Worm (Caenorhabditis elegans) whole organism, young adult: ENCODE measurements around the gene C28D4.5.
"Not testable (repeated sequence)": the region's sequence is repeated elsewhere in the genome, so short reads cannot be mapped to it uniquely, and the experiment has no call there.

Experiments used
- C17E4.6 ChIP-seq: fragments of 200-800 bp; sonication (Bioruptor generic); IDR thresholded peaks from 2 replicates; pipeline ENCODE4 v1.3.6; 2022; ENCODE audit warnings: missing genetic modification reagents, missing genetic modification characterization, missing compliant biosample characterization
- F55B11.4 ChIP-seq: sonication (generic microtip); optimal IDR thresholded peaks from 2 replicates; lab custom pipeline; 2016; ENCODE audit warnings: missing compliant biosample characterization, missing genetic modification characterization, borderline replicate concordance; ENCODE audit not compliant: insufficient read depth
- T26A5.8 ChIP-seq: sonication (generic microtip); optimal IDR thresholded peaks from 2 replicates; lab custom pipeline; 2016; ENCODE audit warnings: missing genetic modification characterization, missing compliant biosample characterization
- Y56A3A.18 ChIP-seq: fragments of 200-800 bp; sonication (Bioruptor generic); IDR thresholded peaks from 2 replicates; pipeline ENCODE4 v1.3.6; 2022; ENCODE audit warnings: missing genetic modification reagents, missing genetic modification characterization, missing compliant biosample characterization
- aptf-2 ChIP-seq: fragments of 200-800 bp; sonication (Bioruptor generic); conservative IDR thresholded peaks from 2 replicates; pipeline ENCODE4 v1.3.6; 2022; ENCODE audit warnings: missing genetic modification reagents, missing genetic modification characterization, missing compliant biosample characterization
- attf-3 ChIP-seq: fragments of 200-800 bp; sonication (Bioruptor generic); conservative IDR thresholded peaks from 2 replicates; pipeline ENCODE4 v1.3.6; 2022; ENCODE audit warnings: missing genetic modification reagents, missing genetic modification characterization, missing compliant biosample characterization
- cebp-1 ChIP-seq, 2 experiments: fragments of 200-800 bp in 1 of 2; sonication (Bioruptor generic) in 1 of 2; sonication (generic microtip) in 1 of 2; IDR thresholded peaks in 1 of 2; optimal IDR thresholded peaks in 1 of 2; 2 replicates each; pipeline versions ENCODE4 v1.3.6 to Lab custom; 2017 to 2022; ENCODE audit warnings: missing compliant biosample characterization in 2 of 2, missing genetic modification characterization in 2 of 2, mild to moderate bottlenecking in 1 of 2, missing genetic modification reagents in 1 of 2, moderate library complexity in 1 of 2
- cebp-2 ChIP-seq: fragments of 200-800 bp; sonication (Bioruptor generic); IDR thresholded peaks from 2 replicates; pipeline ENCODE4 v1.3.6; 2022; ENCODE audit warnings: missing genetic modification characterization, missing compliant biosample characterization
- egl-18 ChIP-seq: fragments of 200-800 bp; sonication (Bioruptor generic); IDR thresholded peaks from 2 replicates; pipeline ENCODE4 v1.3.6; 2022; ENCODE audit warnings: missing genetic modification reagents, missing genetic modification characterization, missing compliant biosample characterization
- gei-17 ChIP-seq: fragments of 200-800 bp; sonication (Bioruptor generic); optimal IDR thresholded peaks from 2 replicates; lab custom pipeline; 2018; ENCODE audit warnings: mild to moderate bottlenecking, missing genetic modification characterization, missing compliant biosample characterization
- him-1 ChIP-seq: sonication (generic microtip); optimal IDR thresholded peaks from 2 replicates; lab custom pipeline; 2016; ENCODE audit warnings: missing genotype, missing genetic modification reagents, missing genetic modification characterization, missing compliant biosample characterization
- hlh-26 ChIP-seq: fragments of 200-800 bp; sonication (Bioruptor generic); conservative IDR thresholded peaks from 2 replicates; pipeline ENCODE4 v1.3.6; 2022; ENCODE audit warnings: missing genetic modification reagents, missing genetic modification characterization, missing compliant biosample characterization
- lsy-27 ChIP-seq: sonication (generic microtip); optimal IDR thresholded peaks from 2 replicates; lab custom pipeline; 2017; ENCODE audit warnings: missing genetic modification characterization, mild to moderate bottlenecking, missing compliant biosample characterization, antibody characterized with exemption, missing genotype, borderline replicate concordance; ENCODE audit not compliant: insufficient read depth
- mcd-1 ChIP-seq: fragments of 200-800 bp; sonication (Bioruptor generic); IDR thresholded peaks from 2 replicates; pipeline ENCODE4 v1.3.6; 2022; ENCODE audit warnings: missing genetic modification reagents, missing genetic modification characterization, missing compliant biosample characterization
- mes-4 ChIP-seq: sonication (generic microtip); optimal IDR thresholded peaks from 2 replicates; lab custom pipeline; 2016; ENCODE audit warnings: missing genotype, missing genetic modification characterization, missing compliant biosample characterization
- nfyb-1 ChIP-seq: fragments of 200-800 bp; sonication (Bioruptor generic); IDR thresholded peaks from 2 replicates; pipeline ENCODE4 v1.3.6; 2022; ENCODE audit warnings: missing genetic modification reagents, missing genetic modification characterization, missing compliant biosample characterization
- nhr-120 ChIP-seq: fragments of 200-800 bp; sonication (Bioruptor generic); IDR thresholded peaks from 2 replicates; pipeline ENCODE4 v1.3.6; 2022; ENCODE audit warnings: missing genetic modification characterization, missing compliant biosample characterization
- nhr-80 ChIP-seq: sonication (generic microtip); optimal IDR thresholded peaks from 2 replicates; lab custom pipeline; 2016; ENCODE audit warnings: missing genetic modification characterization, missing compliant biosample characterization
- repo-1 ChIP-seq: sonication (generic microtip); optimal IDR thresholded peaks from 2 replicates; lab custom pipeline; 2017; ENCODE audit warnings: mild to moderate bottlenecking, missing genetic modification characterization, missing compliant biosample characterization
- snpc-1.1 ChIP-seq: sonication (generic microtip); optimal IDR thresholded peaks from 2 replicates; lab custom pipeline; 2017; ENCODE audit warnings: missing genetic modification characterization, mild to moderate bottlenecking, missing compliant biosample characterization, antibody characterized with exemption, moderate library complexity, missing genotype, missing genetic modification reagents; ENCODE audit not compliant: insufficient read depth
- tbp1 ChIP-seq: fragments of 200-800 bp; sonication (Bioruptor generic); optimal IDR thresholded peaks from 2 replicates; lab custom pipeline; 2018; ENCODE audit warnings: mild to moderate bottlenecking, missing genetic modification characterization, missing compliant biosample characterization
- unc-62 ChIP-seq: fragments of 150-350 bp; optimal IDR thresholded peaks from 2 replicates; lab custom pipeline; 2014; ENCODE audit warnings: missing biosample characterization, missing genetic modification reagents, missing genetic modification characterization
- ztf-18 ChIP-seq: sonication (generic microtip); optimal IDR thresholded peaks from 2 replicates; lab custom pipeline; 2016; ENCODE audit warnings: missing genotype, mild to moderate bottlenecking, missing genetic modification characterization, missing compliant biosample characterization
- ztf-6 ChIP-seq: fragments of 200-800 bp; sonication (Bioruptor generic); IDR thresholded peaks from 2 replicates; pipeline ENCODE4 v1.3.6; 2022; ENCODE audit warnings: missing genetic modification reagents, missing genetic modification characterization, missing compliant biosample characterization

The C28D4.5 gene

DNA sequence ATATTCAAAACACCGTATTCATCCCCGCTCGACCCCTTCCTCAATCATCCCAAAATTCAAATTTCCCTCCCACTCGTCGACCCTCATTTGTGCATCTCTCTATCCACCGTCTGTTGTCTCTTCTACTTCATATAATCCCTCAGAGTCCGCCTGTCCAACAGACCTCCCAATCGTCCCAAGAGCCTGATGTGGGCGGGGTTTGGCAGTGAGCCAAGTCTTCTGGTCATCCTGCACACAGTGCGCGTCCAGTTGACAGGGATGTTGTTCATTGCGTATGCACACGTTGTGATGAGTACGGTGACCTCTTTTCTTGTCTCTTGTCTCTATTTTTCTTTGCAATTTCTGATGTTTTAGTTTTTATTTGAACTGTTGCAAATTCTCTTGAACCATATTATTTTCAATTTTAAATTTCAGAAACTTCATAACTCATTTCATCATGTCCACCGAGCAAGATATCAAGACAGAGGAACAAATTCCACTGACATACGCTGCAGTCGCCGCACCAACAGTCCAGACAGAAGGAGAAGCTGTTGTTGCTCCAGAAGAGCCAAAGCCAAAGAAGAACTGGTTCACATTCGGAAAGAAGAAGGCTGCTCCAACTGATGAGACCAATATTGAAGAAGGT lies 25.5 kb upstream of the C28D4.5 start, which contains the start of gene cav-1:
Gene cav-1, plus strand, starts transcription at position 415 of the 625 bp plus-strand sequence.
- peak; percentile 34 for TF ChIP-seq unc-62 (GFP tag; lab: Kevin White, UChicago)
- TF ChIP-seq lsy-27: no peak
- 0 out of 2 replicates have a peak, but pooled peaks have one; percentile 53 for TF ChIP-seq aptf-2 (GFP tag; lab: Robert Waterston, UW)

DNA sequence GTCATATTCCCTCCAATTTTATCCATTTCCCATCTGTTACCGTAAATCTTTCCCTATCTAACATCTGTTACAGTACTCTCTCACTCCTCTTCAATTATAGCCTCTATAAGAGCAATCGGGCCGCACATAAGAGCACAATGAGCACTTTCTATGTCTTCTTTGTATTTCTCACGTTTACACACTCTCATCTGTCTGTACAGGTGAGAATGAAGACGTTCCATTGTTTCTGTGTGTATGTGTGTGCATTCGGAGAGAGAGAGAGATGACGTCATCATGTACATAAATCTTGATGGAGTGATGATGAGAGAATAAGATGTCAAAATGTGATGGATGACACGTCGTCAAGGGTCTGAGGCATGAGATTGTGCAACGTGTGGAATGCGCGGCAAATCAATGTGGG lies 24.1 kb upstream of the C28D4.5 start:
- TF ChIP-seq F55B11.4 (tag; lab: Kevin White, UChicago) (no peak), unc-62 (GFP tag; lab: Kevin White, UChicago) (peak; percentile 95)

DNA sequence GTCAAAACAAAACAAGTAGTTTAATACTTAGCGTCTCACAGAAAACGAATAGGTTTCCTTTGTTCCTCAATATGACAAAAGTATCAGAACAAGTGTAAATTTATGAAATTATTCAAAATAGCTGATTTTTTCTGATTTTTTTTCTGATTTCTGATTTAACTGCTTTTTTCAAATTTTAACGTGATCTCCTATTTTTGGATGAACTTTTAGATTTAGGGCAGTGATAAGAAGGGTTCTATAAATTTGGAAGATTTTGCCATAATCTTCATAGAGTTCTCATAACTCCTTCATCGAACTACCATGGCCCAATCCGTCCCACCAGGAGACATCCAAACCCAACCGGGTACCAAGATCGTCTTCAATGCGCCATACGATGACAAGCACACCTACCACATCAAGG lies 23.1 kb upstream of the C28D4.5 start, which contains the start of gene msp-78:
Gene msp-78, plus strand, starts transcription at position 301 of the 400 bp plus-strand sequence.
- not testable (repeated sequence) for TF ChIP-seq mcd-1; mes-4 (tag; lab: Kevin White, UChicago); Y56A3A.18 (GFP tag; lab: Robert Waterston, UW)

DNA sequence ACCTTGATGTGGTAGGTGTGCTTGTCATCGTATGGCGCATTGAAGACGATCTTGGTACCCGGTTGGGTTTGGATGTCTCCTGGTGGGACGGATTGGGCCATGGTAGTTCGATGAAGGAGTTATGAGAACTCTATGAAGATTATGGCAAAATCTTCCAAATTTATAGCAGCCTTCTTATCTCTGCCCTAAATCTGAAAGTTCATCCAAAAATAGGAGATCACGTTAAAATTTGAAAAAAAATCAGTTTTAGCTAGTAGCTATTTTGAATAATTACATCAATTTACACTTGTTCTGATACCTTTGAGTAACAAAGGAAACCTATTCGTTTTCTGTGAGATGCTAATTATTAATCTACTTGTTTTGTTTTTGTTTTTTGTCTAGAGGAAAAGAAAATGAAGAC lies 20.4 kb upstream of the C28D4.5 start, which contains the start of gene msp-79:
Gene msp-79, minus strand, starts transcription at position 101 of the 400 bp plus-strand sequence.
- not testable (repeated sequence) for TF ChIP-seq gei-17 (GFP tag; lab: Kevin White, UChicago); cebp-2 (GFP tag; lab: Robert Waterston, UW); ztf-6

DNA sequence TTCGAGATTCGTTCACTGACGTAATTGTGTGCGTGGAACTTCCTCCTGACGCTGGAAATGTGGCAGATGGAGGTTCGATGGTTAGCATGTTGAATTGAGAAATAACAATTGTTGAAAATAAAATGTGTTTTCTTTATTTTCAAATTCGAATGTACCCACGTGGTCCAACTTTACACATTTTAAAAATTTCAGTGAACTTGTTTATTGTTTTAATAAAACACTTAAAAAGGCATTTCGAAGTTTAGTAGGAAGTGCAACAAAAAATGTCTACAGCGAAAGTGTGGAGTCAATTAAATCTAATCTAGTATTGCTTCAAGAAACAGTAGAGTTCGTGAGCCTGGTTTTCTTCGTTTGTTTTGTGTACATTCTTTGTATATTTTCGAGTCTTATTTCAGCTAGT lies 19.6 kb upstream of the C28D4.5 start, which contains the start of gene ssp-36:
Gene ssp-36, minus strand, starts transcription at position 101 of the 400 bp plus-strand sequence.
- TF ChIP-seq egl-18 (GFP tag; lab: Robert Waterston, UW) (no peak), ztf-18 (tag; lab: Kevin White, UChicago) (no peak), lsy-27 (no peak), nhr-80 (tag; lab: Kevin White, UChicago) (no peak), T26A5.8 (tag; lab: Kevin White, UChicago) (no peak), F55B11.4 (tag; lab: Kevin White, UChicago) (no peak), C17E4.6 (no peak)

DNA sequence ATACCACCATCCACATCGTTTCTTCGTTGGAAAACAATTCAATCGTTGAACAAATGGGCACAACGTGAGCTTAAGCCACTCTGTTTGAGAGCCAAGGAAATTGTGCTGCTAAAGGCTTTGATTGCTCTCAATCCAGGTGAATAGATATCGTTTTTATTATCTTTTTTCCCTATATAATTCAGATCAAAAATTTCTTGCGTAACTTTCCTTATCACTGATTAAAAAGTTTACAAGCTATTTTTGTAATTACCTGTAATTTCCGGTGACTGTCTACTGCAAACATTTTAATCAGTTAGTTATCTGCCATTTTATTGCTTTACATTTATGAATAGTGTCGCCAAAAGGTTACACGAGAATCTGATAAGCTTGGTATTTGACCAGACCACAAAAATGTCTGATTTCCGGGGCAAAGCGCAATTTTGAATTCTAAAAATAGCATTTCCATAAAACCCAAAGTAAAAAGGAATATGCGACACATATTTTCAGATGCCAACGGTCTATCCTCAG lies 16.1 kb upstream of the C28D4.5 start:
- TF ChIP-seq nhr-80 (tag; lab: Kevin White, UChicago) (peak; percentile 12), ztf-6 (no peak)

DNA sequence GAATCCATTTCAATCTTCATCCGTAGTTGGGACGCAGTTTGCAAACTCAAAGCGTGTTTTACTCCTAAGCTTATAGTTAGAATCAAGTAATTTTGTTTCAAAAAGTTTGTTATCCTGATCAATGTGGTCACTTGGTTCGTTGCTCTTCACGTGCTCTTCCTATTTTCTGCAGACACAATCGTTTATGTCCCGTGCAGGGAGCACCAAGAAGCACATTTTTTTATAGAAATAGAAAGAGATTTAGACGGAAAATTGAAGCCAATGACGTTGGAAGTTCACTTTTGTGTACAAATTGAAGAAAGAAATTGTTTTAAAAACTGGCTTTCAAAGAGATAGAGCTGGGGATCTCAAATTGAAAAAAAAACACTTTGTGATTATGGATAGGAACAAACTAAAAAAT lies 15.1 kb upstream of the C28D4.5 start:
- TF ChIP-seq ztf-18 (tag; lab: Kevin White, UChicago) (no peak), snpc-1.1 (tag; lab: Kevin White, UChicago) (no peak), repo-1 (tag; lab: Kevin White, UChicago) (no peak), him-1 (tag; lab: Kevin White, UChicago) (no peak), cebp-1 (GFP tag; IDR thresholded peaks at IDR 0.05; lab: Robert Waterston, UW) (no peak), cebp-1 (tag; optimal IDR thresholded peaks at IDR 0.05; lab: Kevin White, UChicago) (no peak), attf-3 (GFP tag; lab: Robert Waterston, UW) (no peak), nfyb-1 (no peak), nhr-120 (GFP tag; lab: Robert Waterston, UW) (no peak), tbp1 (GFP tag; lab: Kevin White, UChicago) (no peak), hlh-26 (no peak), aptf-2 (GFP tag; lab: Robert Waterston, UW) (no peak), mes-4 (tag; lab: Kevin White, UChicago) (no peak)
